Worm (Caenorhabditis elegans) whole organism, mixed stage, embryonic: ENCODE data around the gene klp-3.

Experiments
- M03D4.4 ChIP-seq: sonication (generic microtip); optimal IDR thresholded peaks from 2 replicates; lab custom pipeline; 2017; ENCODE audit warnings: mild to moderate bottlenecking, missing genetic modification characterization, missing compliant biosample characterization
- bed-3 ChIP-seq: fragments of 200-800 bp; sonication (Bioruptor generic); optimal IDR thresholded peaks from 3 replicates; lab custom pipeline; 2018; ENCODE audit warnings: mild to moderate bottlenecking, missing genetic modification characterization, moderate library complexity, missing compliant biosample characterization
- blmp-1 ChIP-seq: fragments of 150-350 bp; optimal IDR thresholded peaks from 2 replicates; lab custom pipeline; 2014; ENCODE audit warnings: missing biosample characterization, missing genetic modification characterization
- ceh-39 ChIP-seq: fragments of 150-350 bp; optimal IDR thresholded peaks from 2 replicates; lab custom pipeline; 2014; ENCODE audit warnings: missing biosample characterization, missing genetic modification characterization
- ceh-43 ChIP-seq: fragments of 200-800 bp; sonication (Bioruptor generic); optimal IDR thresholded peaks from 2 replicates; lab custom pipeline; 2018; ENCODE audit warnings: mild to moderate bottlenecking, missing genetic modification characterization, moderate library complexity, missing compliant biosample characterization
- ceh-83 ChIP-seq: fragments of 200-800 bp; sonication (Bioruptor generic); optimal IDR thresholded peaks from 2 replicates; lab custom pipeline; 2018; ENCODE audit warnings: mild to moderate bottlenecking, missing genetic modification characterization, missing compliant biosample characterization
- ces-1 ChIP-seq: fragments of 150-350 bp; optimal IDR thresholded peaks from 2 replicates; lab custom pipeline; 2014; ENCODE audit warnings: missing biosample characterization, missing genetic modification reagents, missing genetic modification characterization
- cnd-1 ChIP-seq: fragments of 200-800 bp; sonication (Bioruptor generic); optimal IDR thresholded peaks from 2 replicates; lab custom pipeline; 2018; ENCODE audit warnings: mild to moderate bottlenecking, missing genetic modification characterization, missing compliant biosample characterization
- drap-1 ChIP-seq: fragments of 200-800 bp; sonication (Bioruptor generic); optimal IDR thresholded peaks from 3 replicates; lab custom pipeline; 2018; ENCODE audit warnings: mild to moderate bottlenecking, missing genetic modification characterization, missing compliant biosample characterization
- elt-1 ChIP-seq: sonication (generic microtip); optimal IDR thresholded peaks from 2 replicates; lab custom pipeline; 2017; ENCODE audit warnings: missing genetic modification characterization, mild to moderate bottlenecking, missing compliant biosample characterization, antibody characterized with exemption, moderate library complexity, borderline replicate concordance; ENCODE audit not compliant: insufficient read depth
- elt-3 ChIP-seq: fragments of 150-350 bp; optimal IDR thresholded peaks from 2 replicates; lab custom pipeline; 2014; ENCODE audit warnings: missing biosample characterization, missing genetic modification characterization
- flh-1 ChIP-seq: fragments of 200-800 bp; sonication (Bioruptor generic); optimal IDR thresholded peaks from 2 replicates; lab custom pipeline; 2018; ENCODE audit warnings: mild to moderate bottlenecking, missing genetic modification characterization, moderate library complexity, missing compliant biosample characterization
- ham-2 ChIP-seq: fragments of 200-800 bp; sonication (Bioruptor generic); optimal IDR thresholded peaks from 2 replicates; lab custom pipeline; 2018; ENCODE audit warnings: mild to moderate bottlenecking, missing genetic modification characterization, missing compliant biosample characterization
- hlh-1 ChIP-seq: fragments of 150-350 bp; optimal IDR thresholded peaks from 2 replicates; lab custom pipeline; 2014; ENCODE audit warnings: missing biosample characterization, missing genetic modification reagents, missing genetic modification characterization
- lin-13 ChIP-seq: fragments of 150-350 bp; optimal IDR thresholded peaks from 2 replicates; lab custom pipeline; 2014; ENCODE audit warnings: missing biosample characterization, missing genetic modification characterization
- lin-32 ChIP-seq: fragments of 200-800 bp; sonication (Bioruptor generic); optimal IDR thresholded peaks from 2 replicates; lab custom pipeline; 2018; ENCODE audit warnings: mild to moderate bottlenecking, missing genetic modification characterization, missing compliant biosample characterization
- lsy-2 ChIP-seq: fragments of 150-350 bp; optimal IDR thresholded peaks from 2 replicates; lab custom pipeline; 2014; ENCODE audit warnings: missing biosample characterization, missing genetic modification characterization
- mab-5 ChIP-seq: fragments of 150-350 bp; optimal IDR thresholded peaks from 2 replicates; lab custom pipeline; 2014; ENCODE audit warnings: missing biosample characterization, missing genetic modification characterization
- mep-1 ChIP-seq: fragments of 150-350 bp; optimal IDR thresholded peaks from 2 replicates; lab custom pipeline; 2017; ENCODE audit warnings: missing biosample characterization, missing genetic modification reagents, missing genetic modification characterization, inconsistent platforms
- mls-2 ChIP-seq: sonication (generic microtip); optimal IDR thresholded peaks from 2 replicates; lab custom pipeline; 2016; ENCODE audit warnings: mild to moderate bottlenecking, missing genetic modification characterization, moderate library complexity, missing compliant biosample characterization
- nhr-12 ChIP-seq: fragments of 150-350 bp; optimal IDR thresholded peaks from 2 replicates; lab custom pipeline; 2014; ENCODE audit warnings: missing biosample characterization, missing genetic modification characterization
- nhr-2 ChIP-seq: fragments of 150-350 bp; optimal IDR thresholded peaks from 2 replicates; lab custom pipeline; 2014; ENCODE audit warnings: missing biosample characterization, missing genetic modification characterization
- nhr-237 ChIP-seq: fragments of 150-350 bp; optimal IDR thresholded peaks from 2 replicates; lab custom pipeline; 2014; ENCODE audit warnings: missing biosample characterization, missing genetic modification characterization
- nhr-28 ChIP-seq: fragments of 150-350 bp; optimal IDR thresholded peaks from 2 replicates; lab custom pipeline; 2014; ENCODE audit warnings: missing biosample characterization, missing genetic modification characterization
- nhr-76 ChIP-seq: sonication (generic microtip); optimal IDR thresholded peaks from 2 replicates; lab custom pipeline; 2017; ENCODE audit warnings: missing biosample characterization, missing genetic modification characterization
- pha-4 ChIP-seq: fragments of 150-350 bp; optimal IDR thresholded peaks from 2 replicates; lab custom pipeline; 2018; ENCODE audit warnings: missing biosample characterization, missing genetic modification reagents, missing genetic modification characterization
- sem-2 ChIP-seq: fragments of 200-800 bp; sonication (Bioruptor generic); optimal IDR thresholded peaks from 2 replicates; lab custom pipeline; 2018; ENCODE audit warnings: mild to moderate bottlenecking, missing genetic modification characterization, missing compliant biosample characterization
- snpc-4 ChIP-seq: fragments of 150-350 bp; optimal IDR thresholded peaks from 2 replicates; lab custom pipeline; 2014; ENCODE audit warnings: missing biosample characterization, missing genetic modification characterization
- sptf-1 ChIP-seq: sonication (generic microtip); optimal IDR thresholded peaks from 2 replicates; lab custom pipeline; 2017; ENCODE audit warnings: mild to moderate bottlenecking, missing genetic modification characterization, moderate library complexity, missing compliant biosample characterization
- tbx-8 ChIP-seq: fragments of 200-800 bp; sonication (Bioruptor generic); optimal IDR thresholded peaks from 2 replicates; lab custom pipeline; 2018; ENCODE audit warnings: mild to moderate bottlenecking, missing genetic modification characterization, moderate library complexity, missing compliant biosample characterization
- unc-120 ChIP-seq: sonication (generic microtip); optimal IDR thresholded peaks from 2 replicates; lab custom pipeline; 2017; ENCODE audit warnings: missing genetic modification characterization, missing compliant biosample characterization; ENCODE audit not compliant: poor library complexity, severe bottlenecking
- unc-39 ChIP-seq: fragments of 150-350 bp; optimal IDR thresholded peaks from 2 replicates; lab custom pipeline; 2014; ENCODE audit warnings: missing biosample characterization, missing genetic modification characterization
- unc-62 ChIP-seq: fragments of 150-350 bp; optimal IDR thresholded peaks from 2 replicates; lab custom pipeline; 2014; ENCODE audit warnings: missing biosample characterization, missing genetic modification reagents, missing genetic modification characterization
- zip-8 ChIP-seq: fragments of 150-350 bp; optimal IDR thresholded peaks from 2 replicates; lab custom pipeline; 2014; ENCODE audit warnings: missing biosample characterization, missing genetic modification characterization
- ztf-11 ChIP-seq: fragments of 150-350 bp; optimal IDR thresholded peaks from 2 replicates; lab custom pipeline; 2014; ENCODE audit warnings: missing biosample characterization, missing genetic modification characterization

klp-3 gene

ce11 chrII:7860221-7860928 is 18.2 kb downstream of the klp-3 start, which contains the start of gene lin-5:
lin-5 (plus strand) TSS chrII:7860574.
- peak; percentile 25 for TF ChIP-seq unc-62 (GFP tag; lab: Kevin White, UChicago)
- TF ChIP-seq ceh-83 (GFP tag; lab: Kevin White, UChicago): no peak
- TF ChIP-seq ztf-11 (tag; lab: Kevin White, UChicago): no peak
- peak; percentile 22 for TF ChIP-seq hlh-1 (tag; lab: Kevin White, UChicago)
- TF ChIP-seq M03D4.4 (tag; lab: Kevin White, UChicago): no peak
- no peak for TF ChIP-seq ham-2
- TF ChIP-seq nhr-76 (tag; lab: Kevin White, UChicago): no peak
- peak; percentile 31 for TF ChIP-seq lin-13 (tag; lab: Kevin White, UChicago)
- TF ChIP-seq zip-8 (tag; lab: Kevin White, UChicago): no peak
- no peak for TF ChIP-seq cnd-1 (tag; lab: Kevin White, UChicago)
- no peak for TF ChIP-seq ceh-43 (GFP tag; lab: Kevin White, UChicago)
- TF ChIP-seq snpc-4 (tag; lab: Kevin White, UChicago): no peak
- no peak for TF ChIP-seq sptf-1 (tag; lab: Kevin White, UChicago)
- no peak for TF ChIP-seq unc-39 (tag; lab: Kevin White, UChicago)
- TF ChIP-seq flh-1 (GFP tag; lab: Kevin White, UChicago): no peak
- peak; percentile 4 for TF ChIP-seq drap-1 (GFP tag; lab: Kevin White, UChicago)
- no peak for TF ChIP-seq pha-4 (tag; lab: Kevin White, UChicago)
- TF ChIP-seq blmp-1 (tag; lab: Kevin White, UChicago): no peak
- no peak for TF ChIP-seq nhr-28 (tag; lab: Kevin White, UChicago)
- TF ChIP-seq tbx-8 (GFP tag; lab: Kevin White, UChicago): no peak
- no peak for TF ChIP-seq ceh-39 (tag; lab: Kevin White, UChicago)
- TF ChIP-seq nhr-12 (tag; lab: Kevin White, UChicago): no peak
- TF ChIP-seq elt-3 (tag; lab: Kevin White, UChicago): no peak
- TF ChIP-seq ces-1 (GFP tag; lab: Kevin White, UChicago): peak; percentile 45
- peak; percentile 48 for TF ChIP-seq mls-2 (tag; lab: Kevin White, UChicago)
- no peak for TF ChIP-seq elt-1 (tag; lab: Kevin White, UChicago)
- TF ChIP-seq bed-3 (GFP tag; lab: Kevin White, UChicago): no peak
- TF ChIP-seq lsy-2 (tag; lab: Kevin White, UChicago): peak; percentile 27
- TF ChIP-seq sem-2 (GFP tag; lab: Kevin White, UChicago): no peak
- no peak for TF ChIP-seq mep-1
- TF ChIP-seq nhr-2 (tag; lab: Kevin White, UChicago): no peak
- no peak for TF ChIP-seq lin-32 (GFP tag; lab: Kevin White, UChicago)
- TF ChIP-seq unc-120 (tag; lab: Kevin White, UChicago): peak; percentile 44
- TF ChIP-seq nhr-237: no peak
- TF ChIP-seq mab-5 (tag; lab: Kevin White, UChicago): no peak
- TF ChIP-seq, all 35 proteins: peak for 8

ce11 chrII:7863480-7864125 is 21.4 kb downstream of the klp-3 start:
- TF ChIP-seq sptf-1 (tag; lab: Kevin White, UChicago) (peak; percentile 20), ceh-43 (GFP tag; lab: Kevin White, UChicago) (no peak), mab-5 (tag; lab: Kevin White, UChicago) (no peak)

ce11 chrII:7864207-7864606 is 22.1 kb downstream of the klp-3 start, which contains the start of gene ostb-1:
ostb-1 (plus strand) TSS chrII:7864507.
- TF ChIP-seq pha-4 (tag; lab: Kevin White, UChicago) (peak; percentile 19), ceh-43 (GFP tag; lab: Kevin White, UChicago) (no peak), ceh-39 (tag; lab: Kevin White, UChicago) (no peak), nhr-12 (tag; lab: Kevin White, UChicago) (no peak), unc-39 (tag; lab: Kevin White, UChicago) (no peak), lsy-2 (tag; lab: Kevin White, UChicago) (peak; percentile 79), mep-1 (peak; percentile 18), mab-5 (tag; lab: Kevin White, UChicago) (no peak), unc-62 (GFP tag; lab: Kevin White, UChicago) (no peak), drap-1 (GFP tag; lab: Kevin White, UChicago) (no peak), flh-1 (GFP tag; lab: Kevin White, UChicago) (no peak), ces-1 (GFP tag; lab: Kevin White, UChicago) (peak; percentile 19)
- TF ChIP-seq, all 35 proteins: peak for 4
